Fruit fly (Drosophila melanogaster): ENCODE results near the gene noi.
A peak's percentile ranks its signal among the peaks of the same experiment; 100 is the strongest.

The noi gene

DNA sequence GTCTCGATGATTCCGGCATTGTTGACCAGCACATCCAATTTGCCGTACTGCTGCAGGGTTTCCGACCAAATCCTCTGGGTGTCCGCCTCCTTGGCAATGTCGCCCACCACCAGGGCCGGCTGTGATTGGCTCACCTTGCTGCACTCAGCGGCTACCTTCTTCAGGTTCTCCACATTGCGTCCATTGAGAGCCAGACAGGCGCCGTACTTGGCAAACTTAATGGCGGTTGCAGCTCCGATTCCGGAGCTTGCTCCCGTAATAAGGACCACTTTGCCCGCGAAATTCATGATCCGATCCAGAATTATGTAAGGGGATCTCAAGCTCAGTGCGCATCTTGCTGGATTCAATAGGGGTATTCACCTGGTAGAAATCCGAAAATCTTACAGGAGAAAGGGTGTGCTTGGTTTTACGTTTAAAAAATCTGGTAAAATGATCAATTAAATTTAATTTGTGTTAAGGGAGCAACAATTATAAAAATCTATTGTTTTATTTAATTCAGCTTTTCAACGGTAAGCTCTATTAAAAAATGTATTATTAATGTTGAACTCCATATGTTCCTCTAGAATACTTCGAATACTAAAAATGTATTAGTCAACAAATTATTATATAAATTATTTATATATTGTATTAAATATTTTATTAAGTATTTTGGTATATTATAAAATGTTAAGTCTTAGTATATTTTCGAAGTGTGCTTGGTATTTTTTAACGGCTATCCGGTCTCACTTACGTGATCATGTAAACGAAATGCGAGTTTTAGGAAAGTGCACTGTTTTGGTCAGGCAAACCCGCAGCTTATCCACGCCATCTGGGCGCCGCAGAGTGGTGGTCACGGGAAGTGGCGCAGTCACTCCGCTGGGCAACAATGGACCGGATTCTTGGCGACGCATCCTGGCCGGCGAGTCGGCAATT is 45.5 kb upstream of the noi start, which contains the start of the genes CG31548 and CG12170 (continued):
- peak; percentile 39 for TF ChIP-seq Chrac-16 (GFP tag; optimal IDR thresholded peaks at IDR 0.05)
- no peak for TF ChIP-seq Abd-B (GFP tag; optimal IDR thresholded peaks at IDR 0.05)
- TF ChIP-seq Dll (GFP tag; IDR thresholded peaks at IDR 0.05; ENCODE audit: partially characterized antibody), result no peak
- TF ChIP-seq fu2 (GFP tag; optimal IDR thresholded peaks at IDR 0.05), result no peak
- TF ChIP-seq Myb (GFP tag; optimal IDR thresholded peaks at IDR 0.05), result no peak
- TF ChIP-seq nmo (GFP tag; optimal IDR thresholded peaks at IDR 0.05), result peak; percentile 56
- peak in 1 of 2 experiments; percentile 4 for TF ChIP-seq Eip74EF (GFP tag; optimal IDR thresholded peaks at IDR 0.05)
- TF ChIP-seq chm (GFP tag; IDR thresholded peaks at IDR 0.05), result peak; percentile 64
- no peak for TF ChIP-seq org-1 (GFP tag; optimal IDR thresholded peaks at IDR 0.05)
- peak; percentile 36 for TF ChIP-seq CG18011 (GFP tag; optimal IDR thresholded peaks at IDR 0.05)
- TF ChIP-seq D (optimal IDR thresholded peaks at IDR 0.05), result no peak
- TF ChIP-seq D (GFP tag; optimal IDR thresholded peaks at IDR 0.05), result no peak
- no peak for TF ChIP-seq Sin3A (optimal IDR thresholded peaks at IDR 0.05)
- TF ChIP-seq gce (GFP tag; IDR thresholded peaks at IDR 0.05), result no peak
- 0 out of 3 replicates have a peak, but pooled peaks have one; percentile 18 for TF ChIP-seq Aef1 (GFP tag; IDR thresholded peaks at IDR 0.05)
- TF ChIP-seq luna (GFP tag; optimal IDR thresholded peaks at IDR 0.05), result no peak
- 0 out of 3 replicates have a peak, but pooled peaks have one; percentile 16 for TF ChIP-seq CG34422 (GFP tag; IDR thresholded peaks at IDR 0.05)
- TF ChIP-seq nerfin-1 (tag; optimal IDR thresholded peaks at IDR 0.05), result no peak
- TF ChIP-seq CG1647 (GFP tag; optimal IDR thresholded peaks at IDR 0.05), result no peak
- TF ChIP-seq GATAe (GFP tag; conservative IDR thresholded peaks at IDR 0.05), result no peak
- peak; percentile 11 for TF ChIP-seq gro (GFP tag; optimal IDR thresholded peaks at IDR 0.05)
- no peak for TF ChIP-seq Bgb (GFP tag; IDR thresholded peaks at IDR 0.05; ENCODE audit: partially characterized antibody)
- peak; percentile 14 for TF ChIP-seq CG8089 (GFP tag; optimal IDR thresholded peaks at IDR 0.05)
- TF ChIP-seq fd3F (GFP tag; optimal IDR thresholded peaks at IDR 0.05), result peak; percentile 11
- no peak for TF ChIP-seq ab (GFP tag; optimal IDR thresholded peaks at IDR 0.05)
- no peak for TF ChIP-seq Blimp-1 (GFP tag; optimal IDR thresholded peaks at IDR 0.05)
- TF ChIP-seq lilli (GFP tag; optimal IDR thresholded peaks at IDR 0.05), result peak; percentile 53
- TF ChIP-seq CG18476 (GFP tag; optimal IDR thresholded peaks at IDR 0.05), result peak; percentile 34
- no peak for TF ChIP-seq Usf (GFP tag; optimal IDR thresholded peaks at IDR 0.05)
- peak; percentile 53 for TF ChIP-seq CG15514 (GFP tag; optimal IDR thresholded peaks at IDR 0.05)
- no peak for TF ChIP-seq CG11723 (GFP tag; optimal IDR thresholded peaks at IDR 0.05)
- no peak for TF ChIP-seq Atf-2 (GFP tag; optimal IDR thresholded peaks at IDR 0.05)
- no peak for TF ChIP-seq dan (GFP tag; IDR thresholded peaks at IDR 0.05)
- no peak for TF ChIP-seq Mad (GFP tag; optimal IDR thresholded peaks at IDR 0.05)
- no peak for TF ChIP-seq ro (GFP tag; IDR thresholded peaks at IDR 0.05)
- TF ChIP-seq stc (GFP tag; IDR thresholded peaks at IDR 0.05), result 0 out of 2 replicates have a peak, but pooled peaks have one; percentile 16
- peak; percentile 62 for TF ChIP-seq CG10267 (tag; optimal IDR thresholded peaks at IDR 0.05)
- TF ChIP-seq CG3726 (GFP tag; IDR thresholded peaks at IDR 0.05), result peak; percentile 19; the same call in 1 of the 3 replicates
- no peak for TF ChIP-seq H15 (GFP tag; IDR thresholded peaks at IDR 0.05)
- TF ChIP-seq CG12104 (GFP tag; optimal IDR thresholded peaks at IDR 0.05), result no peak
- no peak for TF ChIP-seq nom (GFP tag; optimal IDR thresholded peaks at IDR 0.05)
- peak; percentile 68 for TF ChIP-seq CG31441 (GFP tag; IDR thresholded peaks at IDR 0.05)
- TF ChIP-seq CG10462 (GFP tag; optimal IDR thresholded peaks at IDR 0.05), result peak; percentile 39
- TF ChIP-seq CG4404 (GFP tag; IDR thresholded peaks at IDR 0.05), result no peak
- TF ChIP-seq CG32532 (GFP tag; IDR thresholded peaks at IDR 0.05), result peak; percentile 59; the same call in 1 of the 2 replicates
- no peak for TF ChIP-seq CG17186 (GFP tag; optimal IDR thresholded peaks at IDR 0.05)
- TF ChIP-seq CG31224 (GFP tag; IDR thresholded peaks at IDR 0.05), result no peak
- TF ChIP-seq CG4730 (GFP tag; IDR thresholded peaks at IDR 0.05), result no peak
- TF ChIP-seq MTF-1 (GFP tag; optimal IDR thresholded peaks at IDR 0.05; ENCODE audit: borderline replicate concordance), result no peak

Measured in whole organism, embryonic.